Worm (Caenorhabditis elegans) whole organism, mixed stage, embryonic: ENCODE measurements around the gene algn-2.

ENCODE experiments used
- drap-1 ChIP-seq: fragments of 200-800 bp; sonication (Bioruptor generic); optimal IDR thresholded peaks from 3 replicates; lab custom pipeline; 2018; ENCODE audit warnings: mild to moderate bottlenecking, missing genetic modification characterization, missing compliant biosample characterization
- nhr-12 ChIP-seq: fragments of 150-350 bp; optimal IDR thresholded peaks from 2 replicates; lab custom pipeline; 2014; ENCODE audit warnings: missing biosample characterization, missing genetic modification characterization
- nhr-237 ChIP-seq: fragments of 150-350 bp; optimal IDR thresholded peaks from 2 replicates; lab custom pipeline; 2014; ENCODE audit warnings: missing biosample characterization, missing genetic modification characterization
- nhr-28 ChIP-seq: fragments of 150-350 bp; optimal IDR thresholded peaks from 2 replicates; lab custom pipeline; 2014; ENCODE audit warnings: missing biosample characterization, missing genetic modification characterization
- pha-4 ChIP-seq: fragments of 150-350 bp; optimal IDR thresholded peaks from 2 replicates; lab custom pipeline; 2018; ENCODE audit warnings: missing biosample characterization, missing genetic modification reagents, missing genetic modification characterization
- unc-62 ChIP-seq: fragments of 150-350 bp; optimal IDR thresholded peaks from 2 replicates; lab custom pipeline; 2014; ENCODE audit warnings: missing biosample characterization, missing genetic modification reagents, missing genetic modification characterization

- TF ChIP-seq pha-4 (tag; lab: Kevin White, UChicago), result no peak
- TF ChIP-seq drap-1 (GFP tag; lab: Kevin White, UChicago), result no peak
- TF ChIP-seq unc-62 (GFP tag; lab: Kevin White, UChicago), result no peak
- TF ChIP-seq nhr-28 (tag; lab: Kevin White, UChicago), result no peak
- TF ChIP-seq nhr-237 (tag; lab: Kevin White, UChicago), result no peak
- no peak for TF ChIP-seq nhr-12 (tag; lab: Kevin White, UChicago)
Observed at ce11 chrII:5407548-5407947, 32.5 kb downstream of the algn-2 start, which contains the start of gene clec-141.
